Fruit fly (Drosophila melanogaster) whole organism, embryonic: ENCODE measurements around the gene Ir92a.

ENCODE experiments used
- Awh ChIP-seq: fragments of 200-800 bp; sonication (Bioruptor generic); IDR thresholded peaks from 2 replicates; pipeline ENCODE4, ENCODE4 v1.3.6; 2022; ENCODE audit warnings: missing biosample characterization, missing genetic modification characterization
- B-H2 ChIP-seq: fragments of 200-800 bp; sonication (Bioruptor generic); optimal IDR thresholded peaks from 2 replicates; lab custom pipeline; 2018; ENCODE audit warnings: missing biosample characterization, mild to moderate bottlenecking, missing genetic modification characterization
- CG10274 ChIP-seq: fragments of 200-800 bp; sonication (Bioruptor generic); optimal IDR thresholded peaks from 3 replicates; lab custom pipeline; 2017; ENCODE audit warnings: missing biosample characterization, mild to moderate bottlenecking, missing genetic modification characterization
- CG11398 ChIP-seq: fragments of 200-800 bp; sonication (Bioruptor generic); optimal IDR thresholded peaks from 2 replicates; lab custom pipeline; 2016; ENCODE audit warnings: missing biosample characterization, missing genetic modification characterization
- CG11696 ChIP-seq: fragments of 200-800 bp; sonication (Bioruptor generic); IDR thresholded peaks from 2 replicates; pipeline ENCODE4 v1.3.6; 2022; ENCODE audit warnings: missing biosample characterization, missing genetic modification characterization
- CG1233 ChIP-seq: fragments of 200-800 bp; sonication (Bioruptor generic); optimal IDR thresholded peaks from 4 replicates; lab custom pipeline; 2018; ENCODE audit warnings: missing biosample characterization, mild to moderate bottlenecking, missing genetic modification characterization
- CG13624 ChIP-seq: fragments of 200-800 bp; sonication (Bioruptor generic); optimal IDR thresholded peaks from 2 replicates; lab custom pipeline; 2016; ENCODE audit warnings: missing biosample characterization, missing genetic modification characterization
- CG14014 ChIP-seq: fragments of 200-800 bp; sonication (Bioruptor generic); IDR thresholded peaks from 2 replicates; pipeline ENCODE4 v1.3.6; 2022; ENCODE audit warnings: missing biosample characterization, missing genetic modification characterization
- CG2116 ChIP-seq: fragments of 200-800 bp; sonication (Bioruptor generic); optimal IDR thresholded peaks from 3 replicates; lab custom pipeline; 2018; ENCODE audit warnings: missing biosample characterization, mild to moderate bottlenecking, missing genetic modification characterization
- CG32767 ChIP-seq: fragments of 200-800 bp; sonication (Bioruptor generic); IDR thresholded peaks from 2 replicates; pipeline ENCODE4 v1.3.6; 2022; ENCODE audit warnings: missing biosample characterization, missing genetic modification characterization
- CG33213 ChIP-seq: fragments of 200-800 bp; sonication (Bioruptor generic); optimal IDR thresholded peaks from 3 replicates; lab custom pipeline; 2016; ENCODE audit warnings: missing biosample characterization, missing genetic modification characterization
- CG33557 ChIP-seq: fragments of 200-800 bp; sonication (Bioruptor generic); optimal IDR thresholded peaks from 2 replicates; lab custom pipeline; 2019; ENCODE audit warnings: missing biosample characterization, mild to moderate bottlenecking, missing genetic modification characterization, moderate library complexity
- CG4404 ChIP-seq: fragments of 200-800 bp; sonication (Bioruptor generic); IDR thresholded peaks from 2 replicates; pipeline ENCODE4 v1.3.6; 2022; ENCODE audit warnings: missing biosample characterization, missing genetic modification characterization
- CG6813 ChIP-seq: fragments of 200-800 bp; sonication (Bioruptor generic); optimal IDR thresholded peaks from 2 replicates; lab custom pipeline; 2017; ENCODE audit warnings: missing biosample characterization, missing genetic modification characterization, mild to moderate bottlenecking, moderate library complexity, missing genetic modification reagents
- CG7357 ChIP-seq: fragments of 200-800 bp; sonication (Bioruptor generic); IDR thresholded peaks from 3 replicates; pipeline ENCODE4 v1.3.6; 2022; ENCODE audit warnings: missing biosample characterization, missing genetic modification characterization
- CG7556 ChIP-seq: fragments of 200-800 bp; sonication (Bioruptor generic); optimal IDR thresholded peaks from 2 replicates; lab custom pipeline; 2017; ENCODE audit warnings: missing biosample characterization, mild to moderate bottlenecking, missing genetic modification characterization
- CG7928 ChIP-seq: fragments of 200-800 bp; sonication (Bioruptor generic); optimal IDR thresholded peaks from 2 replicates; lab custom pipeline; 2017; ENCODE audit warnings: missing biosample characterization, mild to moderate bottlenecking, missing genetic modification characterization
- CG8944 ChIP-seq: fragments of 200-800 bp; sonication (Bioruptor generic); optimal IDR thresholded peaks from 3 replicates; lab custom pipeline; 2016; ENCODE audit warnings: missing biosample characterization, missing genetic modification characterization
- CHES-1-like ChIP-seq: fragments of 200-800 bp; sonication (Bioruptor generic); optimal IDR thresholded peaks from 2 replicates; lab custom pipeline; 2016; ENCODE audit warnings: missing biosample characterization, missing genetic modification characterization
- D19A ChIP-seq: fragments of 200-800 bp; optimal IDR thresholded peaks from 3 replicates; lab custom pipeline; 2019; ENCODE audit warnings: missing biosample characterization, mild to moderate bottlenecking, missing genetic modification characterization, moderate library complexity
- Dref ChIP-seq: fragments of 200-800 bp; sonication (Bioruptor generic); IDR thresholded peaks from 2 replicates; pipeline ENCODE4 v1.3.6; 2022; ENCODE audit warnings: missing biosample characterization, missing genetic modification characterization
- Fer2 ChIP-seq: fragments of 200-800 bp; sonication (Bioruptor generic); optimal IDR thresholded peaks from 2 replicates; lab custom pipeline; 2018; ENCODE audit warnings: missing biosample characterization, mild to moderate bottlenecking, missing genetic modification characterization, moderate library complexity
- GATAe ChIP-seq: fragments of 200-800 bp; sonication (Bioruptor generic); conservative IDR thresholded peaks from 2 replicates; pipeline ENCODE4 v1.3.6; 2022; ENCODE audit warnings: missing biosample characterization, missing genetic modification characterization
- Gug ChIP-seq: fragments of 200-800 bp; sonication (Bioruptor generic); IDR thresholded peaks from 4 replicates; pipeline ENCODE4 v1.3.6; 2022; ENCODE audit warnings: missing biosample characterization, missing genetic modification characterization
- HLH3B ChIP-seq: fragments of 200-800 bp; sonication (Bioruptor generic); IDR thresholded peaks from 2 replicates; pipeline ENCODE4 v1.3.6; 2022; ENCODE audit warnings: missing biosample characterization, missing genetic modification characterization
- Hmr ChIP-seq: fragments of 200-800 bp; sonication (Bioruptor generic); optimal IDR thresholded peaks from 3 replicates; lab custom pipeline; 2017; ENCODE audit warnings: mild to moderate bottlenecking, missing biosample characterization, missing genetic modification reagents, missing genetic modification characterization
- Nf-YC ChIP-seq: fragments of 200-800 bp; optimal IDR thresholded peaks from 3 replicates; lab custom pipeline; 2019; ENCODE audit warnings: missing biosample characterization, mild to moderate bottlenecking, missing genetic modification characterization, moderate library complexity
- NfI ChIP-seq: fragments of 200-800 bp; sonication (Bioruptor generic); optimal IDR thresholded peaks from 3 replicates; lab custom pipeline; 2018; ENCODE audit warnings: missing biosample characterization, mild to moderate bottlenecking, missing genetic modification characterization, moderate library complexity
- bowl ChIP-seq: fragments of 200-800 bp; sonication (Bioruptor generic); IDR thresholded peaks from 2 replicates; pipeline ENCODE4 v1.3.6; 2022; ENCODE audit warnings: missing biosample characterization, missing genetic modification characterization
- chif ChIP-seq, 2 experiments: fragments of 200-800 bp; sonication (Bioruptor generic); optimal IDR thresholded peaks; 3 replicates each; lab custom pipeline; 2016; ENCODE audit warnings: missing biosample characterization in 2 of 2, missing genetic modification characterization in 2 of 2
- da ChIP-seq: fragments of 200-800 bp; sonication (Bioruptor generic); optimal IDR thresholded peaks from 2 replicates; lab custom pipeline; 2016; ENCODE audit warnings: missing biosample characterization, missing genetic modification characterization
- gcm ChIP-seq: fragments of 200-800 bp; sonication (Bioruptor generic); optimal IDR thresholded peaks from 2 replicates; lab custom pipeline; 2019; ENCODE audit warnings: missing biosample characterization, mild to moderate bottlenecking, missing genetic modification characterization, moderate library complexity
- gsb ChIP-seq: fragments of 200-800 bp; sonication (Bioruptor generic); IDR thresholded peaks from 2 replicates; pipeline ENCODE4 v1.3.6; 2022; ENCODE audit warnings: missing biosample characterization, missing genetic modification characterization
- jigr1 ChIP-seq: fragments of 200-800 bp; sonication (Bioruptor generic); IDR thresholded peaks from 3 replicates; pipeline ENCODE4 v1.3.6; 2022; ENCODE audit warnings: missing biosample characterization, missing genetic modification characterization
- luna ChIP-seq: fragments of 200-800 bp; sonication (Bioruptor generic); optimal IDR thresholded peaks from 2 replicates; lab custom pipeline; 2016; ENCODE audit warnings: missing biosample characterization, missing genetic modification characterization
- maf-S ChIP-seq: fragments of 200-800 bp; sonication (Bioruptor generic); optimal IDR thresholded peaks from 2 replicates; lab custom pipeline; 2016; ENCODE audit warnings: missing biosample characterization, missing genetic modification characterization
- nerfin-2 ChIP-seq: fragments of 200-800 bp; sonication (Bioruptor generic); IDR thresholded peaks from 2 replicates; pipeline ENCODE4 v1.3.6; 2022; ENCODE audit warnings: missing biosample characterization, missing genetic modification characterization; ENCODE audit not compliant: partially characterized antibody
- nom ChIP-seq: fragments of 200-800 bp; sonication (Bioruptor generic); optimal IDR thresholded peaks from 2 replicates; lab custom pipeline; 2017; ENCODE audit warnings: missing biosample characterization, missing genetic modification characterization, mild to moderate bottlenecking, moderate library complexity, missing genetic modification reagents
- org-1 ChIP-seq: fragments of 200-800 bp; sonication (Bioruptor generic); optimal IDR thresholded peaks from 2 replicates; lab custom pipeline; 2017; ENCODE audit warnings: missing biosample characterization, missing genetic modification characterization
- peb ChIP-seq: fragments of 200-800 bp; sonication (Bioruptor generic); IDR thresholded peaks from 2 replicates; pipeline ENCODE4 v1.3.6; 2022; ENCODE audit warnings: missing biosample characterization, missing genetic modification characterization
- pzg ChIP-seq: fragments of 200-800 bp; sonication (Bioruptor generic); optimal IDR thresholded peaks from 3 replicates; lab custom pipeline; 2018; ENCODE audit warnings: missing biosample characterization, mild to moderate bottlenecking, missing genetic modification characterization, moderate library complexity
- ro ChIP-seq: fragments of 200-800 bp; sonication (Bioruptor generic); IDR thresholded peaks from 2 replicates; pipeline ENCODE4 v1.3.6; 2022; ENCODE audit warnings: missing biosample characterization, missing genetic modification characterization
- ssp ChIP-seq: fragments of 200-800 bp; sonication (Bioruptor generic); IDR thresholded peaks from 2 replicates; pipeline ENCODE4 v1.3.6; 2022; ENCODE audit warnings: missing biosample characterization, missing genetic modification characterization
- tap ChIP-seq: fragments of 200-800 bp; optimal IDR thresholded peaks from 3 replicates; lab custom pipeline; 2019; ENCODE audit warnings: missing biosample characterization, mild to moderate bottlenecking, missing genetic modification characterization, moderate library complexity
- unc-4 ChIP-seq: fragments of 200-800 bp; sonication (Bioruptor generic); IDR thresholded peaks from 2 replicates; pipeline ENCODE4 v1.3.6; 2022; ENCODE audit warnings: missing biosample characterization, missing genetic modification characterization; ENCODE audit not compliant: partially characterized antibody
- zen2 ChIP-seq: fragments of 200-800 bp; sonication (Bioruptor generic); IDR thresholded peaks from 3 replicates; pipeline ENCODE4 v1.3.6; 2022; ENCODE audit warnings: missing biosample characterization, missing genetic modification characterization; ENCODE audit not compliant: partially characterized antibody

The Ir92a gene

dm6 chr3R:20318166-20318690, 20.5 kb upstream of the Ir92a start (continued):
- TF ChIP-seq gcm (GFP tag; lab: Kevin White, UChicago) (no peak), chif (GFP tag; optimal IDR thresholded peaks at IDR 0.05; lab: Kevin White, UChicago) (no peak), Awh (GFP tag; lab: Robert Waterston, UW) (no peak)

dm6 chr3R:20327572-20328483, 10.9 kb upstream of the Ir92a start, which contains the start of the genes CG4360 and Sirt2:
TSS of gene CG4360 (minus strand) at chr3R:20328003.
TSS of gene Sirt2 (plus strand) at chr3R:20328465.
- TF ChIP-seq Gug (GFP tag; lab: Robert Waterston, UW): peak; percentile 66; the same call in 3 of the 4 replicates
- TF ChIP-seq peb: no peak; the same call in 1 of the 2 replicates
- peak; percentile 64 for TF ChIP-seq CG13624 (GFP tag; lab: Kevin White, UChicago)
- TF ChIP-seq Dref (GFP tag; lab: Robert Waterston, UW): peak; percentile 100
- no peak for TF ChIP-seq org-1 (GFP tag; lab: Kevin White, UChicago)
- peak; percentile 54 for TF ChIP-seq Hmr (GFP tag; lab: Kevin White, UChicago)
- no peak for TF ChIP-seq D19A (tag; lab: Kevin White, UChicago)
- TF ChIP-seq luna (GFP tag; lab: Kevin White, UChicago): peak; percentile 6
- no peak for TF ChIP-seq CG14014 (GFP tag; lab: Robert Waterston, UW)
- no peak for TF ChIP-seq CG7556 (GFP tag; lab: Kevin White, UChicago)
- no peak for TF ChIP-seq GATAe (GFP tag; lab: Robert Waterston, UW)
- peak; percentile 99 for TF ChIP-seq CG7928 (GFP tag; lab: Kevin White, UChicago)
- TF ChIP-seq ssp: peak; percentile 44; the same call in 1 of the 2 replicates
- TF ChIP-seq CG2116 (GFP tag; lab: Kevin White, UChicago): peak; percentile 98
- TF ChIP-seq CG11398 (GFP tag; lab: Kevin White, UChicago): no peak
- TF ChIP-seq CG11696: 0 out of 2 replicates have a peak, but pooled peaks have one; percentile 31
- TF ChIP-seq tap: no peak
- no peak for TF ChIP-seq CG10274
- TF ChIP-seq nerfin-2 (GFP tag; lab: Robert Waterston, UW): peak; percentile 69
- no peak for TF ChIP-seq CG7357
- peak; percentile 58 for TF ChIP-seq zen2 (GFP tag; lab: Robert Waterston, UW)
- TF ChIP-seq bowl (GFP tag; lab: Robert Waterston, UW): no peak
- TF ChIP-seq CHES-1-like (GFP tag; lab: Kevin White, UChicago): peak; percentile 89
- peak; percentile 49 for TF ChIP-seq maf-S (GFP tag; lab: Kevin White, UChicago)
- no peak for TF ChIP-seq nom
- TF ChIP-seq Nf-YC (tag; lab: Kevin White, UChicago): no peak
- no peak for TF ChIP-seq da (GFP tag; lab: Kevin White, UChicago)
- TF ChIP-seq pzg (GFP tag; lab: Kevin White, UChicago): peak; percentile 92
- TF ChIP-seq HLH3B (GFP tag; lab: Robert Waterston, UW): no peak
- peak; percentile 37 for TF ChIP-seq NfI
- TF ChIP-seq gsb (GFP tag; lab: Robert Waterston, UW): no peak
- peak; percentile 20 for TF ChIP-seq CG8944 (GFP tag; lab: Kevin White, UChicago)
- no peak for TF ChIP-seq CG33557
- no peak for TF ChIP-seq jigr1 (GFP tag; lab: Robert Waterston, UW)
- TF ChIP-seq B-H2 (GFP tag; lab: Kevin White, UChicago): peak; percentile 8
- peak; percentile 71 for TF ChIP-seq unc-4
- TF ChIP-seq CG1233 (GFP tag; lab: Kevin White, UChicago): peak; percentile 15
- no peak for TF ChIP-seq CG6813 (GFP tag; lab: Kevin White, UChicago)
- no peak for TF ChIP-seq Fer2 (tag; lab: Kevin White, UChicago)
- TF ChIP-seq CG32767 (GFP tag; lab: Robert Waterston, UW): no peak
- no peak for TF ChIP-seq ro (GFP tag; lab: Robert Waterston, UW)
- TF ChIP-seq CG33213: peak; percentile 25
- peak; percentile 22; the same call in 1 of the 2 replicates for TF ChIP-seq CG4404 (GFP tag; lab: Robert Waterston, UW)
